Fruit fly (Drosophila melanogaster) whole organism, wandering third instar larva: ENCODE data around the gene CG14341.
A peak's percentile ranks its signal among the peaks of the same experiment; 100 is the strongest.

Experiments
- HLH106 ChIP-seq: fragments of 200-800 bp; optimal IDR thresholded peaks from 3 replicates; lab custom pipeline; 2019; ENCODE audit warnings: missing biosample characterization, mild to moderate bottlenecking, missing genetic modification characterization, moderate library complexity
- Hnf4 ChIP-seq: fragments of 200-800 bp; sonication (Bioruptor generic); optimal IDR thresholded peaks from 2 replicates; lab custom pipeline; 2016; ENCODE audit warnings: missing biosample characterization, mild to moderate bottlenecking, missing genetic modification characterization
- ey ChIP-seq: fragments of 200-800 bp; sonication (Bioruptor generic); optimal IDR thresholded peaks from 2 replicates; lab custom pipeline; 2016; ENCODE audit warnings: missing biosample characterization, missing genetic modification characterization
- jim ChIP-seq: fragments of 175-275, 200-325 bp; sonication (Bioruptor generic); optimal IDR thresholded peaks from 2 replicates; lab custom pipeline; 2016; ENCODE audit warnings: missing biosample characterization, mild to moderate bottlenecking, missing genetic modification characterization
- lola ChIP-seq: fragments of >200 bp; optimal IDR thresholded peaks from 2 replicates; lab custom pipeline; 2017; ENCODE audit warnings: missing biosample characterization, missing genetic modification characterization
- pan ChIP-seq: fragments of >200 bp; optimal IDR thresholded peaks from 2 replicates; lab custom pipeline; 2017
- sage ChIP-seq: fragments of 200-800 bp; sonication (Bioruptor generic); optimal IDR thresholded peaks from 2 replicates; lab custom pipeline; 2016; ENCODE audit warnings: missing biosample characterization, mild to moderate bottlenecking, missing genetic modification characterization
- usp ChIP-seq: fragments of >200 bp; optimal IDR thresholded peaks from 2 replicates; lab custom pipeline; 2017; ENCODE audit warnings: missing biosample characterization, missing genetic modification characterization

DNA sequence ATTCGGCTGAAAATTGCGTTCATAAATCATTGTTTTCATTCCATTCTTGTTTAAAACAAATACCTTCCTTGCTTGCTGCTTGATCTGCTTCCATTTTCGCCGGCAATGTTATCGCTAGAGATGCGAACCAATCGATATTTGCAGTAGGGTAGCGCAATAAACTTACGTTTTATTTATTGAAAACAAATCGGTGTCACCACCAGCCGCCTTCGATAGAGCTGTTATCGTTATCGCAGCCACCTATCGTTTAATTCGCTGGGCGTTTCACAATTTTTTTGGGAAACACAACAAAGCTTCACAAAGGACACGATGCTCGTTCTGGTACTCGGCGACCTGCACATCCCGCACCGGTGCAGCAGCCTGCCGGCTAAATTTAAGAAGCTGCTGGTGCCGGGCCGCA lies 15.8 kb upstream of the CG14341 start, which contains the start of the genes Tfb4 and Vps29:
- TF ChIP-seq usp: no peak
- no peak for TF ChIP-seq sage
- TF ChIP-seq HLH106 (tag; lab: Kevin White, UChicago): peak; percentile 40
- no peak for TF ChIP-seq jim (GFP tag; lab: Kevin White, UChicago)
- peak; percentile 67 for TF ChIP-seq ey (GFP tag; lab: Kevin White, UChicago)
- no peak for TF ChIP-seq Hnf4
- no peak for TF ChIP-seq pan
- TF ChIP-seq lola (GFP tag; lab: Kevin White, UChicago): no peak
